Worm (Caenorhabditis elegans) whole organism, mixed stage, embryonic: Measurements from ENCODE around the gene szy-2.

Experiments used
- M03D4.4 ChIP-seq: sonication (generic microtip); optimal IDR thresholded peaks from 2 replicates; lab custom pipeline; 2017; ENCODE audit warnings: mild to moderate bottlenecking, missing genetic modification characterization, missing compliant biosample characterization
- blmp-1 ChIP-seq: fragments of 150-350 bp; optimal IDR thresholded peaks from 2 replicates; lab custom pipeline; 2014; ENCODE audit warnings: missing biosample characterization, missing genetic modification characterization
- ces-1 ChIP-seq: fragments of 150-350 bp; optimal IDR thresholded peaks from 2 replicates; lab custom pipeline; 2014; ENCODE audit warnings: missing biosample characterization, missing genetic modification reagents, missing genetic modification characterization
- drap-1 ChIP-seq: fragments of 200-800 bp; sonication (Bioruptor generic); optimal IDR thresholded peaks from 3 replicates; lab custom pipeline; 2018; ENCODE audit warnings: mild to moderate bottlenecking, missing genetic modification characterization, missing compliant biosample characterization
- flh-1 ChIP-seq: fragments of 200-800 bp; sonication (Bioruptor generic); optimal IDR thresholded peaks from 2 replicates; lab custom pipeline; 2018; ENCODE audit warnings: mild to moderate bottlenecking, missing genetic modification characterization, moderate library complexity, missing compliant biosample characterization
- mep-1 ChIP-seq: fragments of 150-350 bp; optimal IDR thresholded peaks from 2 replicates; lab custom pipeline; 2017; ENCODE audit warnings: missing biosample characterization, missing genetic modification reagents, missing genetic modification characterization, inconsistent platforms
- nhr-237 ChIP-seq: fragments of 150-350 bp; optimal IDR thresholded peaks from 2 replicates; lab custom pipeline; 2014; ENCODE audit warnings: missing biosample characterization, missing genetic modification characterization
- nhr-28 ChIP-seq: fragments of 150-350 bp; optimal IDR thresholded peaks from 2 replicates; lab custom pipeline; 2014; ENCODE audit warnings: missing biosample characterization, missing genetic modification characterization
- pha-4 ChIP-seq: fragments of 150-350 bp; optimal IDR thresholded peaks from 2 replicates; lab custom pipeline; 2018; ENCODE audit warnings: missing biosample characterization, missing genetic modification reagents, missing genetic modification characterization
- snpc-4 ChIP-seq: fragments of 150-350 bp; optimal IDR thresholded peaks from 2 replicates; lab custom pipeline; 2014; ENCODE audit warnings: missing biosample characterization, missing genetic modification characterization
- unc-39 ChIP-seq: fragments of 150-350 bp; optimal IDR thresholded peaks from 2 replicates; lab custom pipeline; 2014; ENCODE audit warnings: missing biosample characterization, missing genetic modification characterization
- ztf-11 ChIP-seq: fragments of 150-350 bp; optimal IDR thresholded peaks from 2 replicates; lab custom pipeline; 2014; ENCODE audit warnings: missing biosample characterization, missing genetic modification characterization

- TF ChIP-seq flh-1 (no peak), drap-1 (GFP tag; lab: Kevin White, UChicago) (no peak), M03D4.4 (no peak), ztf-11 (tag; lab: Kevin White, UChicago) (no peak), snpc-4 (no peak), ces-1 (GFP tag; lab: Kevin White, UChicago) (no peak), nhr-237 (tag; lab: Kevin White, UChicago) (no peak), nhr-28 (no peak), blmp-1 (no peak), unc-39 (tag; lab: Kevin White, UChicago) (no peak), mep-1 (tag; lab: Kevin White, UChicago) (no peak), pha-4 (tag; lab: Kevin White, UChicago) (no peak)
Measured at ce11 chrIII:5389365-5389764, 18.3 kb upstream of the szy-2 start.
